Fruit fly (Drosophila melanogaster) whole organism: ENCODE data around the gene mtgo.

Experiments used
- CG8478 ChIP-seq: fragments of >200 bp; optimal IDR thresholded peaks from 2 replicates; lab custom pipeline; 2018; ENCODE audit warnings: inconsistent platforms
- Dll ChIP-seq: fragments of >200 bp; optimal IDR thresholded peaks from 2 replicates; lab custom pipeline; 2017
- EcR ChIP-seq, 2 experiments: fragments of >200 bp; optimal IDR thresholded peaks; 2 replicates each; lab custom pipeline; 2017; ENCODE audit warnings: missing biosample characterization in 2 of 2, missing genetic modification characterization in 2 of 2, missing genetic modification reagents in 2 of 2
- pan ChIP-seq: fragments of >200 bp; optimal IDR thresholded peaks from 2 replicates; lab custom pipeline; 2017
- psq ChIP-seq: fragments of >200 bp; optimal IDR thresholded peaks from 2 replicates; lab custom pipeline; 2017
- usp ChIP-seq: fragments of >200 bp; optimal IDR thresholded peaks from 2 replicates; lab custom pipeline; 2017; ENCODE audit warnings: missing biosample characterization, missing genetic modification characterization, mixed read lengths

The mtgo gene

dm6 chr2L:16601515-16602026 is 56.8 kb downstream of the mtgo start:
- TF ChIP-seq Dll (lab: Kevin White, UChicago) (no peak), usp (GFP tag; lab: Kevin White, UChicago) (no peak), EcR (GFP tag; optimal IDR thresholded peaks at IDR 0.05; lab: Kevin White, UChicago) (no peak)

- TF ChIP-seq psq, result no peak
Measured at dm6 chr2L:16602305-16602704, 57.5 kb downstream of the mtgo start.

dm6 chr2L:16605032-16605872 is 60.4 kb downstream of the mtgo start, which contains the start of gene CG31815:
Gene CG31815 (plus strand): TSS chr2L:16605822.
- TF ChIP-seq CG8478 (lab: Kevin White, UChicago), result no peak
- no peak for TF ChIP-seq usp (GFP tag; lab: Kevin White, UChicago)
- no peak for TF ChIP-seq pan (lab: Kevin White, UChicago)
- no peak for TF ChIP-seq Dll (lab: Kevin White, UChicago)
- no peak for TF ChIP-seq psq
- no peak for TF ChIP-seq EcR (GFP tag; optimal IDR thresholded peaks at IDR 0.05; lab: Kevin White, UChicago)

- TF ChIP-seq usp (GFP tag; lab: Kevin White, UChicago), result no peak
- TF ChIP-seq CG8478 (lab: Kevin White, UChicago), result no peak
- TF ChIP-seq pan (lab: Kevin White, UChicago), result no peak
- TF ChIP-seq Dll (lab: Kevin White, UChicago), result no peak
- no peak for TF ChIP-seq EcR (GFP tag; optimal IDR thresholded peaks at IDR 0.05; lab: Kevin White, UChicago)
- no peak for TF ChIP-seq psq
Measured at dm6 chr2L:16607070-16607469, 62.3 kb downstream of the mtgo start, which contains the start of gene CG4631. Gene CG4631 (plus strand): TSS chr2L:16607370.

- TF ChIP-seq psq, result no peak
Measured at dm6 chr2L:16616282-16616681, 71.5 kb downstream of the mtgo start.

dm6 chr2L:16618929-16619328 is 74.1 kb downstream of the mtgo start:
- TF ChIP-seq Dll (lab: Kevin White, UChicago), result no peak
- no peak for TF ChIP-seq EcR (GFP tag; optimal IDR thresholded peaks at IDR 0.05; lab: Kevin White, UChicago)
- TF ChIP-seq pan (lab: Kevin White, UChicago), result no peak
- TF ChIP-seq CG8478 (lab: Kevin White, UChicago), result no peak
- TF ChIP-seq usp (GFP tag; lab: Kevin White, UChicago), result no peak
- TF ChIP-seq psq, result no peak

- TF ChIP-seq CG8478 (lab: Kevin White, UChicago), result no peak
- TF ChIP-seq pan (lab: Kevin White, UChicago), result no peak
- no peak for TF ChIP-seq EcR (GFP tag; optimal IDR thresholded peaks at IDR 0.05; lab: Kevin White, UChicago)
- no peak for TF ChIP-seq usp (GFP tag; lab: Kevin White, UChicago)
- TF ChIP-seq Dll (lab: Kevin White, UChicago), result no peak
- no peak for TF ChIP-seq psq
Measured at dm6 chr2L:16620384-16620908, 75.6 kb downstream of the mtgo start.

dm6 chr2L:16621460-16621859 is 76.6 kb downstream of the mtgo start:
- TF ChIP-seq pan (lab: Kevin White, UChicago), result no peak
- no peak for TF ChIP-seq EcR (GFP tag; optimal IDR thresholded peaks at IDR 0.05; lab: Kevin White, UChicago)
- TF ChIP-seq CG8478 (lab: Kevin White, UChicago), result no peak
- no peak for TF ChIP-seq psq
- no peak for TF ChIP-seq Dll (lab: Kevin White, UChicago)
- TF ChIP-seq usp (GFP tag; lab: Kevin White, UChicago), result no peak

- TF ChIP-seq Dll (lab: Kevin White, UChicago), result no peak
- TF ChIP-seq CG8478 (lab: Kevin White, UChicago), result no peak
- no peak for TF ChIP-seq usp (GFP tag; lab: Kevin White, UChicago)
- TF ChIP-seq pan (lab: Kevin White, UChicago), result no peak
- TF ChIP-seq EcR (GFP tag; optimal IDR thresholded peaks at IDR 0.05; lab: Kevin White, UChicago), result no peak
- TF ChIP-seq psq, result no peak
Measured at dm6 chr2L:16622162-16622561, 77.3 kb downstream of the mtgo start.

dm6 chr2L:16627948-16628347 is 83.1 kb downstream of the mtgo start:
- TF ChIP-seq Dll (lab: Kevin White, UChicago) (no peak), psq (no peak), pan (lab: Kevin White, UChicago) (no peak), usp (GFP tag; lab: Kevin White, UChicago) (no peak), CG8478 (lab: Kevin White, UChicago) (no peak), EcR (GFP tag; optimal IDR thresholded peaks at IDR 0.05; lab: Kevin White, UChicago) (no peak)

- TF ChIP-seq psq, result no peak
- no peak for TF ChIP-seq CG8478 (lab: Kevin White, UChicago)
Measured at dm6 chr2L:16629176-16629575, 84.4 kb downstream of the mtgo start.

- no peak for TF ChIP-seq usp (GFP tag; lab: Kevin White, UChicago)
- TF ChIP-seq EcR (GFP tag; optimal IDR thresholded peaks at IDR 0.05; lab: Kevin White, UChicago), result no peak
- no peak for TF ChIP-seq psq
- no peak for TF ChIP-seq Dll (lab: Kevin White, UChicago)
Measured at dm6 chr2L:16637335-16637734, 92.5 kb downstream of the mtgo start.
